Fruit fly (Drosophila melanogaster): ENCODE data around the gene Sulf1.

- TF ChIP-seq usp (GFP tag; optimal IDR thresholded peaks at IDR 0.05) = no peak
- TF ChIP-seq pan (optimal IDR thresholded peaks at IDR 0.05) = no peak
- no peak for TF ChIP-seq psq (optimal IDR thresholded peaks at IDR 0.05)
These were observed 61.8 kb downstream of the Sulf1 start for dm6 chr3R:16277543-16277942.

Data from whole organism.